Fruit fly (Drosophila melanogaster): ENCODE measurements around the gene milt.

milt gene

dm6 chr2L:7037773-7038327, at the start of gene milt (continued):
- TF ChIP-seq Jarid2 (GFP tag; optimal IDR thresholded peaks at IDR 0.05) (no peak), CG4424 (GFP tag; optimal IDR thresholded peaks at IDR 0.05) (no peak), Ets97D (GFP tag; optimal IDR thresholded peaks at IDR 0.05) (peak; percentile 52), CG2712 (tag; optimal IDR thresholded peaks at IDR 0.05) (peak; percentile 21), CG10543 (GFP tag; optimal IDR thresholded peaks at IDR 0.05) (no peak), Bgb (GFP tag; IDR thresholded peaks at IDR 0.05; ENCODE audit: partially characterized antibody) (peak; percentile 88), CG31388 (GFP tag; optimal IDR thresholded peaks at IDR 0.05) (no peak), CG6254 (GFP tag; optimal IDR thresholded peaks at IDR 0.05) (no peak), YL-1 (GFP tag; optimal IDR thresholded peaks at IDR 0.05) (peak; percentile 88), Xrp1 (GFP tag; IDR thresholded peaks at IDR 0.05) (0 out of 2 replicates have a peak, but pooled peaks have one; percentile 22), CG10654 (GFP tag; optimal IDR thresholded peaks at IDR 0.05) (no peak), Doc3 (GFP tag; IDR thresholded peaks at IDR 0.05; ENCODE audit: partially characterized antibody) (peak; percentile 68; the same call in 2 of the 3 replicates), Optix (GFP tag; IDR thresholded peaks at IDR 0.05) (no peak), dmrt99B (tag; optimal IDR thresholded peaks at IDR 0.05) (no peak), D19B (GFP tag; optimal IDR thresholded peaks at IDR 0.05) (no peak), CG30403 (GFP tag; optimal IDR thresholded peaks at IDR 0.05) (peak; percentile 18), cad (GFP tag; optimal IDR thresholded peaks at IDR 0.05) (no peak), CG1792 (GFP tag; optimal IDR thresholded peaks at IDR 0.05) (peak; percentile 22), kay (GFP tag; optimal IDR thresholded peaks at IDR 0.05) (no peak), Stat92E (GFP tag; optimal IDR thresholded peaks at IDR 0.05) (no peak), lilli (GFP tag; optimal IDR thresholded peaks at IDR 0.05) (peak; percentile 49), Adf1 (GFP tag; IDR thresholded peaks at IDR 0.05) (no peak; the same call in 1 of the 2 replicates), HLH4C (GFP tag; IDR thresholded peaks at IDR 0.05; ENCODE audit: partially characterized antibody) (peak; percentile 93), CG18262 (tag; optimal IDR thresholded peaks at IDR 0.05) (no peak), Sry-δ (GFP tag; optimal IDR thresholded peaks at IDR 0.05) (peak; percentile 83), rib (GFP tag; IDR thresholded peaks at IDR 0.05) (no peak), CG1024 (GFP tag; IDR thresholded peaks at IDR 0.05) (no peak; the same call in 1 of the 2 replicates), CkIIα-i1 (GFP tag; IDR thresholded peaks at IDR 0.05) (no peak), pros (GFP tag; optimal IDR thresholded peaks at IDR 0.05) (no peak), CG31441 (GFP tag; IDR thresholded peaks at IDR 0.05) (no peak), psq (GFP tag; optimal IDR thresholded peaks at IDR 0.05) (no peak), CG30020 (tag; optimal IDR thresholded peaks at IDR 0.05) (peak; percentile 36), Dp (GFP tag; optimal IDR thresholded peaks at IDR 0.05) (peak; percentile 63), CG32772 (GFP tag; IDR thresholded peaks at IDR 0.05) (no peak), CG14860 (GFP tag; IDR thresholded peaks at IDR 0.05; ENCODE audit: partially characterized antibody) (peak; percentile 77), CG13424 (tag; optimal IDR thresholded peaks at IDR 0.05) (no peak), Meics (GFP tag; optimal IDR thresholded peaks at IDR 0.05) (no peak), CG2120 (GFP tag; optimal IDR thresholded peaks at IDR 0.05) (peak; percentile 35), tup (GFP tag; optimal IDR thresholded peaks at IDR 0.05) (no peak), Ssrp (tag; optimal IDR thresholded peaks at IDR 0.05) (peak; percentile 2), slou (GFP tag; optimal IDR thresholded peaks at IDR 0.05) (no peak), NfI (GFP tag; optimal IDR thresholded peaks at IDR 0.05) (no peak), Ptx1 (GFP tag; IDR thresholded peaks at IDR 0.05) (no peak), CG4854 (GFP tag; optimal IDR thresholded peaks at IDR 0.05) (no peak), CG17328 (GFP tag; IDR thresholded peaks at IDR 0.05) (no peak), NK7.1 (GFP tag; optimal IDR thresholded peaks at IDR 0.05) (no peak), CG12391 (tag; optimal IDR thresholded peaks at IDR 0.05) (no peak), schlank (tag; optimal IDR thresholded peaks at IDR 0.05) (no peak), hb (GFP tag; IDR thresholded peaks at IDR 0.05; ENCODE audit: partially characterized antibody) (peak; percentile 92), CG7556 (GFP tag; optimal IDR thresholded peaks at IDR 0.05) (no peak)
